Fruit fly (Drosophila melanogaster) whole organism, embryonic: ENCODE data around the gene CG40198.

Source experiments
- Bteb2 ChIP-seq: fragments of 200-800 bp; sonication (Bioruptor generic); optimal IDR thresholded peaks from 2 replicates; lab custom pipeline; 2016; ENCODE audit warnings: missing biosample characterization, missing genetic modification characterization
- CG10209 ChIP-seq: fragments of 200-800 bp; sonication (Bioruptor generic); optimal IDR thresholded peaks from 3 replicates; lab custom pipeline; 2017; ENCODE audit warnings: missing biosample characterization, mild to moderate bottlenecking, missing genetic modification characterization, missing genetic modification reagents
- CG10979 ChIP-seq: fragments of 200-800 bp; sonication (Bioruptor generic); optimal IDR thresholded peaks from 2 replicates; lab custom pipeline; 2018; ENCODE audit warnings: missing biosample characterization, mild to moderate bottlenecking, missing genetic modification characterization, moderate library complexity
- CG12769 ChIP-seq: fragments of 200-800 bp; sonication (Bioruptor generic); optimal IDR thresholded peaks from 2 replicates; lab custom pipeline; 2019; ENCODE audit warnings: missing biosample characterization, mild to moderate bottlenecking, missing genetic modification characterization, moderate library complexity
- CG15073 ChIP-seq: fragments of 200-800 bp; sonication (Bioruptor generic); optimal IDR thresholded peaks from 2 replicates; lab custom pipeline; 2016; ENCODE audit warnings: missing biosample characterization, missing genetic modification characterization
- CG15696 ChIP-seq: fragments of 200-800 bp; sonication (Bioruptor generic); optimal IDR thresholded peaks from 2 replicates; lab custom pipeline; 2019; ENCODE audit warnings: missing biosample characterization, mild to moderate bottlenecking, missing genetic modification characterization, moderate library complexity
- CG16779 ChIP-seq: fragments of 200-800 bp; sonication (Bioruptor generic); IDR thresholded peaks from 2 replicates; pipeline ENCODE4 v1.3.6; 2022; ENCODE audit warnings: missing biosample characterization, missing genetic modification characterization
- CG16813 ChIP-seq: fragments of 200-800 bp; sonication (Bioruptor generic); IDR thresholded peaks from 3 replicates; pipeline ENCODE4 v1.3.6; 2022; ENCODE audit warnings: missing biosample characterization, missing genetic modification characterization; ENCODE audit not compliant: partially characterized antibody
- CG17802 ChIP-seq: fragments of 200-800 bp; sonication (Bioruptor generic); optimal IDR thresholded peaks from 2 replicates; lab custom pipeline; 2018; ENCODE audit warnings: missing biosample characterization, mild to moderate bottlenecking, missing genetic modification characterization, moderate library complexity
- CG32532 ChIP-seq: fragments of 200-800 bp; sonication (Bioruptor generic); IDR thresholded peaks from 2 replicates; pipeline ENCODE4 v1.3.6; 2022; ENCODE audit warnings: missing biosample characterization, missing genetic modification characterization
- CG34224 ChIP-seq: fragments of 200-800 bp; sonication (Bioruptor generic); IDR thresholded peaks from 3 replicates; pipeline ENCODE4 v1.3.6; 2022; ENCODE audit warnings: missing biosample characterization, missing genetic modification characterization; ENCODE audit not compliant: partially characterized antibody
- CG3847 ChIP-seq: fragments of 200-800 bp; sonication (Bioruptor generic); IDR thresholded peaks from 2 replicates; pipeline ENCODE4 v1.3.6; 2022; ENCODE audit warnings: missing biosample characterization, missing genetic modification characterization
- CG3995 ChIP-seq: fragments of 200-800 bp; sonication (Bioruptor generic); optimal IDR thresholded peaks from 3 replicates; lab custom pipeline; 2016; ENCODE audit warnings: missing biosample characterization, missing genetic modification characterization
- CG42726 ChIP-seq: fragments of 200-800 bp; sonication (Bioruptor generic); IDR thresholded peaks from 2 replicates; pipeline ENCODE4 v1.3.6; 2022; ENCODE audit warnings: missing biosample characterization, missing genetic modification characterization; ENCODE audit not compliant: partially characterized antibody
- CG4854 ChIP-seq: fragments of 200-800 bp; sonication (Bioruptor generic); optimal IDR thresholded peaks from 2 replicates; lab custom pipeline; 2016; ENCODE audit warnings: missing biosample characterization, missing genetic modification characterization, inconsistent platforms
- CG6272 ChIP-seq: fragments of 200-800 bp; sonication (Bioruptor generic); IDR thresholded peaks from 2 replicates; pipeline ENCODE4 v1.3.6; 2022; ENCODE audit warnings: missing biosample characterization, missing genetic modification characterization
- CG8281 ChIP-seq: fragments of 200-800 bp; sonication (Bioruptor generic); optimal IDR thresholded peaks from 2 replicates; lab custom pipeline; 2018; ENCODE audit warnings: missing biosample characterization, mild to moderate bottlenecking, missing genetic modification characterization, moderate library complexity
- CG9876 ChIP-seq: fragments of 200-800 bp; sonication (Bioruptor generic); optimal IDR thresholded peaks from 2 replicates; lab custom pipeline; 2016; ENCODE audit warnings: missing biosample characterization, missing genetic modification characterization
- CG9932 ChIP-seq: fragments of 200-800 bp; sonication (Bioruptor generic); IDR thresholded peaks from 2 replicates; pipeline ENCODE4 v1.3.6; 2022; ENCODE audit warnings: missing biosample characterization, missing genetic modification characterization
- CTCF ChIP-seq: fragments of 200-800 bp; sonication (Bioruptor generic); optimal IDR thresholded peaks from 2 replicates; lab custom pipeline; 2017; ENCODE audit warnings: missing biosample characterization, mild to moderate bottlenecking, missing genetic modification characterization, moderate library complexity
- Hmx ChIP-seq: fragments of 200-800 bp; sonication (Bioruptor generic); optimal IDR thresholded peaks from 2 replicates; lab custom pipeline; 2016; ENCODE audit warnings: missing biosample characterization, missing genetic modification characterization
- Hr3 ChIP-seq: fragments of 200-800 bp; sonication (Bioruptor generic); optimal IDR thresholded peaks from 3 replicates; lab custom pipeline; 2016; ENCODE audit warnings: missing biosample characterization, missing genetic modification characterization
- Jarid2 ChIP-seq: fragments of 200-800 bp; sonication (Bioruptor generic); optimal IDR thresholded peaks from 3 replicates; lab custom pipeline; 2017; ENCODE audit warnings: mild to moderate bottlenecking, missing biosample characterization, missing genetic modification reagents, missing genetic modification characterization
- Lhr ChIP-seq: fragments of 200-800 bp; sonication (Bioruptor generic); optimal IDR thresholded peaks from 3 replicates; lab custom pipeline; 2017; ENCODE audit warnings: mild to moderate bottlenecking, missing biosample characterization, missing genetic modification reagents, missing genetic modification characterization
- Mad ChIP-seq: fragments of 200-800 bp; sonication (Bioruptor generic); optimal IDR thresholded peaks from 2 replicates; lab custom pipeline; 2016; ENCODE audit warnings: missing biosample characterization, missing genetic modification characterization
- Max ChIP-seq: fragments of 200-800 bp; sonication (Bioruptor generic); optimal IDR thresholded peaks from 2 replicates; lab custom pipeline; 2016; ENCODE audit warnings: missing biosample characterization, mild to moderate bottlenecking, missing genetic modification characterization
- Myb ChIP-seq: fragments of 200-800 bp; sonication (Bioruptor generic); optimal IDR thresholded peaks from 2 replicates; lab custom pipeline; 2016; ENCODE audit warnings: missing biosample characterization, missing genetic modification characterization
- Nf-YC ChIP-seq: fragments of 200-800 bp; optimal IDR thresholded peaks from 3 replicates; lab custom pipeline; 2019; ENCODE audit warnings: missing biosample characterization, mild to moderate bottlenecking, missing genetic modification characterization, moderate library complexity
- Rx ChIP-seq: fragments of 200-800 bp; sonication (Bioruptor generic); IDR thresholded peaks from 2 replicates; pipeline ENCODE4 v1.3.6; 2022; ENCODE audit warnings: missing biosample characterization, missing genetic modification characterization
- Scr ChIP-seq: fragments of 200-800 bp; sonication (Bioruptor generic); IDR thresholded peaks from 2 replicates; pipeline ENCODE4 v1.3.6; 2022; ENCODE audit warnings: missing biosample characterization, missing genetic modification characterization; ENCODE audit not compliant: partially characterized antibody
- Sry-δ ChIP-seq: fragments of 200-800 bp; sonication (Bioruptor generic); optimal IDR thresholded peaks from 2 replicates; lab custom pipeline; 2016; ENCODE audit warnings: missing biosample characterization, missing genetic modification characterization
- TFAM ChIP-seq: fragments of 200-800 bp; sonication (Bioruptor generic); optimal IDR thresholded peaks from 2 replicates; lab custom pipeline; 2017; ENCODE audit warnings: missing biosample characterization, missing genetic modification characterization, inconsistent platforms
- ab ChIP-seq: fragments of 200-800 bp; sonication (Bioruptor generic); optimal IDR thresholded peaks from 2 replicates; lab custom pipeline; 2016; ENCODE audit warnings: missing biosample characterization, missing genetic modification characterization
- amos ChIP-seq: fragments of 200-800 bp; sonication (Bioruptor generic); IDR thresholded peaks from 2 replicates; pipeline ENCODE4 v1.3.6; 2022; ENCODE audit warnings: missing biosample characterization, missing genetic modification characterization; ENCODE audit not compliant: partially characterized antibody
- btn ChIP-seq: fragments of 200-800 bp; sonication (Bioruptor generic); optimal IDR thresholded peaks from 2 replicates; lab custom pipeline; 2016; ENCODE audit warnings: missing biosample characterization, missing genetic modification characterization
- cato ChIP-seq: fragments of 200-800 bp; sonication (Bioruptor generic); optimal IDR thresholded peaks from 2 replicates; lab custom pipeline; 2016; ENCODE audit warnings: missing biosample characterization, missing genetic modification characterization, borderline replicate concordance
- cg ChIP-seq: fragments of 200-800 bp; sonication (Bioruptor generic); optimal IDR thresholded peaks from 3 replicates; lab custom pipeline; 2019; ENCODE audit warnings: missing biosample characterization, mild to moderate bottlenecking, missing genetic modification characterization, moderate library complexity
- ci ChIP-seq: fragments of 200-800 bp; sonication (Bioruptor generic); IDR thresholded peaks from 3 replicates; pipeline ENCODE4 v1.3.6; 2022; ENCODE audit warnings: missing biosample characterization, missing genetic modification characterization
- disco-r ChIP-seq: fragments of 200-800 bp; sonication (Bioruptor generic); optimal IDR thresholded peaks from 2 replicates; lab custom pipeline; 2016; ENCODE audit warnings: missing biosample characterization, missing genetic modification characterization
- dmrt11E ChIP-seq: fragments of 200-800 bp; sonication (Bioruptor generic); optimal IDR thresholded peaks from 3 replicates; lab custom pipeline; 2018; ENCODE audit warnings: missing biosample characterization, mild to moderate bottlenecking, missing genetic modification characterization, moderate library complexity
- grau ChIP-seq: fragments of 200-800 bp; optimal IDR thresholded peaks from 3 replicates; lab custom pipeline; 2019; ENCODE audit warnings: missing biosample characterization, mild to moderate bottlenecking, missing genetic modification characterization, moderate library complexity
- jigr1 ChIP-seq: fragments of 200-800 bp; sonication (Bioruptor generic); IDR thresholded peaks from 3 replicates; pipeline ENCODE4 v1.3.6; 2022; ENCODE audit warnings: missing biosample characterization, missing genetic modification characterization
- kay ChIP-seq: fragments of 200-800 bp; sonication (Bioruptor generic); optimal IDR thresholded peaks from 2 replicates; lab custom pipeline; 2016; ENCODE audit warnings: missing biosample characterization, missing genetic modification characterization
- kni ChIP-seq: fragments of 200-800 bp; sonication (Bioruptor generic); optimal IDR thresholded peaks from 3 replicates; lab custom pipeline; 2017; ENCODE audit warnings: mild to moderate bottlenecking, missing biosample characterization, missing genetic modification reagents, missing genetic modification characterization
- otp ChIP-seq: fragments of 200-800 bp; sonication (Bioruptor generic); IDR thresholded peaks from 3 replicates; pipeline ENCODE4, ENCODE4 v1.3.6; 2022; ENCODE audit warnings: missing biosample characterization, missing genetic modification characterization
- run ChIP-seq: fragments of 200-800 bp; sonication (Bioruptor generic); optimal IDR thresholded peaks from 3 replicates; lab custom pipeline; 2018; ENCODE audit warnings: missing biosample characterization, mild to moderate bottlenecking, missing genetic modification characterization
- sd ChIP-seq: fragments of 200-800 bp; sonication (Bioruptor generic); optimal IDR thresholded peaks from 3 replicates; lab custom pipeline; 2018; ENCODE audit warnings: missing biosample characterization, mild to moderate bottlenecking, missing genetic modification characterization, moderate library complexity
- ssp ChIP-seq: fragments of 200-800 bp; sonication (Bioruptor generic); IDR thresholded peaks from 2 replicates; pipeline ENCODE4 v1.3.6; 2022; ENCODE audit warnings: missing biosample characterization, missing genetic modification characterization
- tap ChIP-seq: fragments of 200-800 bp; optimal IDR thresholded peaks from 3 replicates; lab custom pipeline; 2019; ENCODE audit warnings: missing biosample characterization, mild to moderate bottlenecking, missing genetic modification characterization, moderate library complexity
- tgo ChIP-seq: fragments of 200-800 bp; sonication (Bioruptor generic); IDR thresholded peaks from 3 replicates; pipeline ENCODE4 v1.3.6; 2022; ENCODE audit warnings: missing biosample characterization, missing genetic modification characterization
- unc-4 ChIP-seq: fragments of 200-800 bp; sonication (Bioruptor generic); IDR thresholded peaks from 2 replicates; pipeline ENCODE4 v1.3.6; 2022; ENCODE audit warnings: missing biosample characterization, missing genetic modification characterization; ENCODE audit not compliant: partially characterized antibody

CG40198 gene

dm6 chr3R:4186820-4187540, 24.9 kb upstream of the CG40198 start (continued):
- TF ChIP-seq tap (tag; lab: Kevin White, UChicago) (no peak), CG17802 (tag; lab: Kevin White, UChicago) (no peak), CG8281 (tag; lab: Kevin White, UChicago) (no peak), Nf-YC (tag; lab: Kevin White, UChicago) (no peak), dmrt11E (no peak), cg (GFP tag; lab: Kevin White, UChicago) (peak; percentile 72), CG10979 (no peak), ab (GFP tag; lab: Kevin White, UChicago) (no peak), Mad (GFP tag; lab: Kevin White, UChicago) (no peak), Jarid2 (no peak), Bteb2 (no peak), sd (tag; lab: Kevin White, UChicago) (peak; percentile 100), CG15696 (no peak), jigr1 (no peak), CG10209 (no peak), CG34224 (GFP tag; lab: Robert Waterston, UW) (no peak), kay (GFP tag; lab: Kevin White, UChicago) (no peak), Sry-δ (no peak), CG12769 (tag; lab: Kevin White, UChicago) (peak; percentile 62), disco-r (GFP tag; lab: Kevin White, UChicago) (no peak), CG6272 (GFP tag; lab: Robert Waterston, UW) (no peak), CG32532 (no peak), CG9932 (no peak), tgo (GFP tag; lab: Robert Waterston, UW) (no peak), CG4854 (GFP tag; lab: Kevin White, UChicago) (no peak), CG3847 (GFP tag; lab: Robert Waterston, UW) (no peak), CTCF (GFP tag; lab: Kevin White, UChicago) (peak; percentile 92), CG15073 (GFP tag; lab: Kevin White, UChicago) (no peak), CG16779 (GFP tag; lab: Robert Waterston, UW) (no peak), otp (GFP tag; lab: Robert Waterston, UW) (no peak), grau (tag; lab: Kevin White, UChicago) (no peak), Lhr (GFP tag; lab: Kevin White, UChicago) (peak; percentile 51), TFAM (GFP tag; lab: Kevin White, UChicago) (no peak), btn (no peak), kni (GFP tag; lab: Kevin White, UChicago) (no peak), CG16813 (GFP tag; lab: Robert Waterston, UW) (no peak), Rx (GFP tag; lab: Robert Waterston, UW) (no peak), run (tag; lab: Kevin White, UChicago) (no peak), amos (GFP tag; lab: Robert Waterston, UW) (peak; percentile 33), cato (no peak), CG3995 (GFP tag; lab: Kevin White, UChicago) (no peak), CG42726 (GFP tag; lab: Robert Waterston, UW) (no peak), Hmx (no peak), Myb (no peak), unc-4 (GFP tag; lab: Robert Waterston, UW) (no peak), Scr (GFP tag; lab: Robert Waterston, UW) (no peak), Hr3 (GFP tag; lab: Kevin White, UChicago) (no peak), ssp (no peak), Max (GFP tag; lab: Kevin White, UChicago) (no peak), ci (GFP tag; lab: Robert Waterston, UW) (no peak), CG9876 (GFP tag; lab: Kevin White, UChicago) (no peak)
